Worm (Caenorhabditis elegans): Measurements from ENCODE around the gene gtap-1.

DNA sequence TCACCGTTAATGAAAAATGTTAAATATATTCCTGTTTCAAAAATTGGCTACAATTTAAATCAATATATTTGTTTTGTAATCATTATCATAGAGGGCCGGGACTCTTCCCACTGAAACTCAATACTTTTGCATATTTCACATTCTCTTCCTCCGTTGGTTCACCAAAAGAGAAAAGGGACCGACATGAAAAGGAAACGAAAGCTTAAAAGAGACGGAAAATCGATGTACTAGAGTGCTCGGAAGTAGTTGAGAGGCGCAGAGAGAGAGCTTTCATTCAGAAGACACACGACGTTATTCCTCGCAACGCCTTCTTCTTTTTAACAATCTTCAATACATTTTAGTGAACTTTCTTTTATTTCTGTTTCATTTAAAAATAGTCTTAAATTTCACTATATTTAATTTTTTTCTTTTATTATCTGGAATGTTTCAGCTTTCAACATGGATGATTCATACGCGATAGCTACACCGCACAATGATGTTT lies 12.7 kb downstream of the gtap-1 start, which contains the start of gene ehs-1:
- no peak for TF ChIP-seq ztf-11 (tag; optimal IDR thresholded peaks at IDR 0.05)
- no peak for TF ChIP-seq pqm-1 (tag; optimal IDR thresholded peaks at IDR 0.05)
- no peak for TF ChIP-seq ceh-82 (tag; optimal IDR thresholded peaks at IDR 0.05)
- no peak for TF ChIP-seq dve-1 (tag; optimal IDR thresholded peaks at IDR 0.05; ENCODE audit: insufficient read depth)
- TF ChIP-seq ztf-7 (tag; optimal IDR thresholded peaks at IDR 0.05): no peak
